Worm (Caenorhabditis elegans): ENCODE data around the gene F20D12.12.
A peak's percentile ranks its signal among the peaks of the same experiment; 100 is the strongest.

DNA sequence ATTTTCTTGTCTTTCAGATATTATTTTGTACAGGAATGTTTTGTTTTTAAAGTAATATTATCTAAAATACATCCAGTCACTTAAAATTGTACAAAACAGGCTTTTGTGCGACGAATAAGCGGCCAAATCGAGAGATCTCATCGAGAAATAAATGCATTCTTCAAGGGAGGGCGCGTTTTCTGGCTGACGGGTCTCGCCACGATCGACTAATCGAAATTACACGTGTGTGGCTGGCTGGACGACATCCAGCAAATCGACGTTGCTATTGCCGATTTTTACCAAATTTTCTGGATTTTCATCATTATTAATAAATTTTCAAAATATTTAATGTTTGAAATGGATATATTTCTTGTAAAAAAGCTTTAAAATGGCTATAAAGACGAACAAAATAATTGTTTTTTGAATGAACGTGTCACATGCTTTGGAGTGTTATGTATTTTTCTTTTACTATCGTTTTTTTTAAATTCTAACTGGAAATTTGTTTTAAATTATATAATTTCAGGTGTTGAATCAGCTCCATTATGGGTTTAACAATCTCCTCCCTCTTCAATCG, 34.9 kb downstream of the F20D12.12 start, which contains the start of gene arf-5:
- TF ChIP-seq flt-1 (GFP tag; IDR thresholded peaks at IDR 0.05) (no peak), T22C8.4 (GFP tag; IDR thresholded peaks at IDR 0.05) (no peak), ztf-29 (GFP tag; IDR thresholded peaks at IDR 0.05) (no peak), ztf-23 (GFP tag; IDR thresholded peaks at IDR 0.05) (no peak), tab-1 (GFP tag; IDR thresholded peaks at IDR 0.05) (no peak), cog-1 (tag; optimal IDR thresholded peaks at IDR 0.05) (peak; percentile 20)
